Fruit fly (Drosophila melanogaster) whole organism, embryonic: ENCODE data around the gene Or85a.

Experiments
- NC2β ChIP-seq: fragments of 200-800 bp; sonication (Bioruptor generic); optimal IDR thresholded peaks from 2 replicates; lab custom pipeline; 2016; ENCODE audit warnings: missing biosample characterization, missing genetic modification characterization
- cg ChIP-seq: fragments of 200-800 bp; sonication (Bioruptor generic); optimal IDR thresholded peaks from 3 replicates; lab custom pipeline; 2019; ENCODE audit warnings: missing biosample characterization, mild to moderate bottlenecking, missing genetic modification characterization, moderate library complexity
- sr ChIP-seq: fragments of 200-800 bp; sonication (Bioruptor generic); IDR thresholded peaks from 3 replicates; pipeline ENCODE4 v1.3.6; 2022; ENCODE audit warnings: missing biosample characterization, missing genetic modification characterization
- ttk ChIP-seq: fragments of 200-800 bp; sonication (Bioruptor generic); IDR thresholded peaks from 2 replicates; pipeline ENCODE4 v2.1.2; 2022; ENCODE audit warnings: missing biosample characterization, missing genetic modification characterization

- TF ChIP-seq NC2β (GFP tag; lab: Kevin White, UChicago) (no peak), cg (GFP tag; lab: Kevin White, UChicago) (no peak), sr (GFP tag; lab: Robert Waterston, UW) (no peak), ttk (no peak)
These were observed 6.6 kb downstream of the Or85a start for dm6 chr3R:8327967-8328789.
